Fruit fly (Drosophila melanogaster) whole organism, embryonic: Measurements from ENCODE around the gene H.
A peak's percentile ranks its signal among the peaks of the same experiment; 100 is the strongest.

Experiments used
- Asciz ChIP-seq: fragments of 200-800 bp; sonication (Bioruptor generic); optimal IDR thresholded peaks from 2 replicates; lab custom pipeline; 2017; ENCODE audit warnings: missing biosample characterization, mild to moderate bottlenecking, missing genetic modification characterization, missing genetic modification reagents
- Atf6 ChIP-seq: fragments of 200-800 bp; sonication (Bioruptor generic); IDR thresholded peaks from 2 replicates; pipeline ENCODE4 v1.3.6; 2022; ENCODE audit warnings: missing biosample characterization, missing genetic modification characterization
- Bdp1 ChIP-seq: fragments of 200-800 bp; sonication (Bioruptor generic); optimal IDR thresholded peaks from 3 replicates; lab custom pipeline; 2016; ENCODE audit warnings: missing biosample characterization, missing genetic modification characterization
- BtbVII ChIP-seq: fragments of 200-800 bp; sonication (Bioruptor generic); optimal IDR thresholded peaks from 3 replicates; lab custom pipeline; 2017; ENCODE audit warnings: missing biosample characterization, mild to moderate bottlenecking, missing genetic modification characterization
- CG11723 ChIP-seq: fragments of 200-800 bp; sonication (Bioruptor generic); optimal IDR thresholded peaks from 2 replicates; lab custom pipeline; 2017; ENCODE audit warnings: missing biosample characterization, mild to moderate bottlenecking, missing genetic modification characterization
- CG12155 ChIP-seq: fragments of 200-800 bp; sonication (Bioruptor generic); optimal IDR thresholded peaks from 3 replicates; lab custom pipeline; 2016; ENCODE audit warnings: missing biosample characterization, missing genetic modification characterization
- CG14050 ChIP-seq: fragments of 200-800 bp; sonication (Bioruptor generic); IDR thresholded peaks from 3 replicates; pipeline ENCODE4 v1.3.6; 2022; ENCODE audit warnings: missing biosample characterization, missing genetic modification characterization
- CG15073 ChIP-seq: fragments of 200-800 bp; sonication (Bioruptor generic); optimal IDR thresholded peaks from 2 replicates; lab custom pipeline; 2016; ENCODE audit warnings: missing biosample characterization, missing genetic modification characterization
- CG15269 ChIP-seq: fragments of 200-800 bp; sonication (Bioruptor generic); optimal IDR thresholded peaks from 2 replicates; lab custom pipeline; 2018; ENCODE audit warnings: missing biosample characterization, mild to moderate bottlenecking, missing genetic modification characterization, moderate library complexity
- CG31441 ChIP-seq: fragments of 200-800 bp; sonication (Bioruptor generic); IDR thresholded peaks from 2 replicates; pipeline ENCODE4 v1.3.6; 2022; ENCODE audit warnings: missing biosample characterization, missing genetic modification characterization
- CG32767 ChIP-seq: fragments of 200-800 bp; sonication (Bioruptor generic); IDR thresholded peaks from 2 replicates; pipeline ENCODE4 v1.3.6; 2022; ENCODE audit warnings: missing biosample characterization, missing genetic modification characterization
- CG3847 ChIP-seq: fragments of 200-800 bp; sonication (Bioruptor generic); IDR thresholded peaks from 2 replicates; pipeline ENCODE4 v1.3.6; 2022; ENCODE audit warnings: missing biosample characterization, missing genetic modification characterization
- CG43689 ChIP-seq: fragments of 200-800 bp; sonication (Bioruptor generic); IDR thresholded peaks from 2 replicates; pipeline ENCODE4 v1.3.6; 2022; ENCODE audit warnings: missing biosample characterization, missing genetic modification characterization
- CG4617 ChIP-seq: fragments of 200-800 bp; sonication (Bioruptor generic); optimal IDR thresholded peaks from 3 replicates; lab custom pipeline; 2016; ENCODE audit warnings: missing biosample characterization, missing genetic modification characterization, borderline replicate concordance
- CG7745 ChIP-seq: fragments of 200-800 bp; sonication (Bioruptor generic); optimal IDR thresholded peaks from 2 replicates; lab custom pipeline; 2018; ENCODE audit warnings: missing biosample characterization, mild to moderate bottlenecking, missing genetic modification characterization, moderate library complexity
- CG7928 ChIP-seq: fragments of 200-800 bp; sonication (Bioruptor generic); optimal IDR thresholded peaks from 2 replicates; lab custom pipeline; 2017; ENCODE audit warnings: missing biosample characterization, mild to moderate bottlenecking, missing genetic modification characterization
- CG9727 ChIP-seq: fragments of 200-800 bp; sonication (Bioruptor generic); optimal IDR thresholded peaks from 3 replicates; lab custom pipeline; 2017; ENCODE audit warnings: missing biosample characterization, mild to moderate bottlenecking, missing genetic modification characterization
- CG9797 ChIP-seq: fragments of 200-800 bp; sonication (Bioruptor generic); optimal IDR thresholded peaks from 3 replicates; lab custom pipeline; 2018; ENCODE audit warnings: missing biosample characterization, mild to moderate bottlenecking, missing genetic modification characterization
- CG9932 ChIP-seq: fragments of 200-800 bp; sonication (Bioruptor generic); IDR thresholded peaks from 2 replicates; pipeline ENCODE4 v1.3.6; 2022; ENCODE audit warnings: missing biosample characterization, missing genetic modification characterization
- Dfd ChIP-seq, 2 experiments: fragments of >200 bp; optimal IDR thresholded peaks; 2 replicates each; lab custom pipeline; 2017; ENCODE audit warnings: missing biosample characterization in 2 of 2, missing genetic modification characterization in 2 of 2
- Dp ChIP-seq: fragments of 200-800 bp; sonication (Bioruptor generic); optimal IDR thresholded peaks from 2 replicates; lab custom pipeline; 2018; ENCODE audit warnings: missing biosample characterization, mild to moderate bottlenecking, missing genetic modification characterization, moderate library complexity
- ERR ChIP-seq: fragments of 200-800 bp; sonication (Bioruptor generic); optimal IDR thresholded peaks from 2 replicates; lab custom pipeline; 2016; ENCODE audit warnings: missing biosample characterization, missing genetic modification characterization
- HHEX ChIP-seq: fragments of 200-800 bp; sonication (Bioruptor generic); optimal IDR thresholded peaks from 3 replicates; lab custom pipeline; 2017; ENCODE audit warnings: missing biosample characterization, mild to moderate bottlenecking, missing genetic modification characterization, missing genetic modification reagents
- HLH54F ChIP-seq: fragments of 200-800 bp; sonication (Bioruptor generic); optimal IDR thresholded peaks from 3 replicates; lab custom pipeline; 2016; ENCODE audit warnings: missing biosample characterization, missing genetic modification characterization
- Jarid2 ChIP-seq: fragments of 200-800 bp; sonication (Bioruptor generic); optimal IDR thresholded peaks from 3 replicates; lab custom pipeline; 2017; ENCODE audit warnings: mild to moderate bottlenecking, missing biosample characterization, missing genetic modification reagents, missing genetic modification characterization
- MTF-1 ChIP-seq: fragments of 200-800 bp; sonication (Bioruptor generic); optimal IDR thresholded peaks from 2 replicates; lab custom pipeline; 2018; ENCODE audit warnings: missing biosample characterization, mild to moderate bottlenecking, missing genetic modification characterization, borderline replicate concordance
- Meics ChIP-seq: fragments of 200-800 bp; sonication (Bioruptor generic); optimal IDR thresholded peaks from 2 replicates; lab custom pipeline; 2017; ENCODE audit warnings: missing biosample characterization, mild to moderate bottlenecking, missing genetic modification characterization
- Ravus ChIP-seq: fragments of 200-800 bp; sonication (Bioruptor generic); IDR thresholded peaks from 2 replicates; pipeline ENCODE4 v1.3.6; 2022; ENCODE audit warnings: missing biosample characterization, missing genetic modification characterization
- Sox100B ChIP-seq: fragments of 200-800 bp; sonication (Bioruptor generic); optimal IDR thresholded peaks from 3 replicates; lab custom pipeline; 2018; ENCODE audit warnings: missing biosample characterization, mild to moderate bottlenecking, missing genetic modification characterization
- Sry-β ChIP-seq: fragments of 200-800 bp; sonication (Bioruptor generic); optimal IDR thresholded peaks from 2 replicates; lab custom pipeline; 2018; ENCODE audit warnings: missing biosample characterization, mild to moderate bottlenecking, missing genetic modification characterization, moderate library complexity
- Tbp ChIP-seq: fragments of >200 bp; optimal IDR thresholded peaks from 2 replicates; lab custom pipeline; 2018; ENCODE audit warnings: missing biosample characterization, missing genetic modification characterization
- Trl ChIP-seq, 3 experiments: fragments of >200 bp in 2 of 3; fragments of 200-800 bp in 1 of 3; sonication (Bioruptor generic) in 1 of 3; optimal IDR thresholded peaks; 2 replicates in 1 of 3; 3 replicates in 2 of 3; lab custom pipeline; 2016 to 2017; ENCODE audit warnings: missing biosample characterization in 1 of 3, missing genetic modification characterization in 1 of 3
- ab ChIP-seq: fragments of 200-800 bp; sonication (Bioruptor generic); optimal IDR thresholded peaks from 2 replicates; lab custom pipeline; 2016; ENCODE audit warnings: missing biosample characterization, missing genetic modification characterization
- al ChIP-seq: fragments of 200-800 bp; sonication (Bioruptor generic); IDR thresholded peaks from 2 replicates; pipeline ENCODE4 v1.3.6; 2022; ENCODE audit warnings: missing biosample characterization, missing genetic modification characterization
- caup ChIP-seq: fragments of 200-800 bp; sonication (Bioruptor generic); optimal IDR thresholded peaks from 3 replicates; lab custom pipeline; 2017; ENCODE audit warnings: missing biosample characterization, mild to moderate bottlenecking, missing genetic modification characterization, moderate library complexity; ENCODE audit not compliant: severe bottlenecking
- crp ChIP-seq, 2 experiments: fragments of 200-800 bp; sonication (Bioruptor generic); optimal IDR thresholded peaks; 2 replicates in 1 of 2; 3 replicates in 1 of 2; lab custom pipeline; 2017; ENCODE audit warnings: missing biosample characterization in 2 of 2, missing genetic modification characterization in 2 of 2, mild to moderate bottlenecking in 1 of 2, moderate library complexity in 1 of 2
- dmrt11E ChIP-seq: fragments of 200-800 bp; sonication (Bioruptor generic); optimal IDR thresholded peaks from 3 replicates; lab custom pipeline; 2018; ENCODE audit warnings: missing biosample characterization, mild to moderate bottlenecking, missing genetic modification characterization, moderate library complexity
- exex ChIP-seq: fragments of 200-800 bp; sonication (Bioruptor generic); optimal IDR thresholded peaks from 4 replicates; lab custom pipeline; 2018; ENCODE audit warnings: missing biosample characterization, mild to moderate bottlenecking, missing genetic modification characterization, moderate library complexity
- ftz-f1 ChIP-seq: fragments of 200-800 bp; sonication (Bioruptor generic); optimal IDR thresholded peaks from 2 replicates; lab custom pipeline; 2016; ENCODE audit warnings: missing biosample characterization, missing genetic modification characterization
- fu2 ChIP-seq: fragments of 200-800 bp; sonication (Bioruptor generic); optimal IDR thresholded peaks from 2 replicates; lab custom pipeline; 2016; ENCODE audit warnings: missing biosample characterization, missing genetic modification characterization
- gcm2 ChIP-seq: fragments of 200-800 bp; sonication (Bioruptor generic); optimal IDR thresholded peaks from 2 replicates; lab custom pipeline; 2016; ENCODE audit warnings: missing biosample characterization, missing genetic modification characterization
- gt ChIP-seq: fragments of 200-800 bp; sonication (Bioruptor generic); IDR thresholded peaks from 2 replicates; pipeline ENCODE4 v1.3.6; 2022; ENCODE audit warnings: missing biosample characterization, missing genetic modification characterization
- jumu ChIP-seq: fragments of 200-800 bp; sonication (Bioruptor generic); optimal IDR thresholded peaks from 3 replicates; lab custom pipeline; 2016; ENCODE audit warnings: missing biosample characterization, missing genetic modification characterization
- mld ChIP-seq: fragments of 200-800 bp; sonication (Bioruptor generic); IDR thresholded peaks from 3 replicates; pipeline ENCODE4 v1.3.6; 2022; ENCODE audit warnings: missing biosample characterization, missing genetic modification characterization; ENCODE audit not compliant: partially characterized antibody
- rib ChIP-seq: fragments of 200-800 bp; sonication (Bioruptor generic); IDR thresholded peaks from 2 replicates; pipeline ENCODE4 v1.3.6; 2022; ENCODE audit warnings: missing biosample characterization, missing genetic modification characterization
- seq ChIP-seq: fragments of 200-800 bp; sonication (Bioruptor generic); IDR thresholded peaks from 2 replicates; pipeline ENCODE4 v1.3.6; 2022; ENCODE audit warnings: missing biosample characterization, missing genetic modification characterization
- sug ChIP-seq: fragments of 200-800 bp; optimal IDR thresholded peaks from 2 replicates; lab custom pipeline; 2019; ENCODE audit warnings: missing biosample characterization, mild to moderate bottlenecking, missing genetic modification characterization, moderate library complexity
- tin ChIP-seq: fragments of 200-800 bp; sonication (Bioruptor generic); optimal IDR thresholded peaks from 3 replicates; lab custom pipeline; 2016; ENCODE audit warnings: missing biosample characterization, missing genetic modification characterization
- ttk ChIP-seq: fragments of 200-800 bp; sonication (Bioruptor generic); IDR thresholded peaks from 2 replicates; pipeline ENCODE4 v2.1.2; 2022; ENCODE audit warnings: missing biosample characterization, missing genetic modification characterization
- unpg ChIP-seq: fragments of 200-800 bp; sonication (Bioruptor generic); optimal IDR thresholded peaks from 3 replicates; lab custom pipeline; 2018; ENCODE audit warnings: missing biosample characterization, mild to moderate bottlenecking, missing genetic modification characterization, moderate library complexity
- wdn ChIP-seq: fragments of 200-800 bp; sonication (Bioruptor generic); IDR thresholded peaks from 2 replicates; pipeline ENCODE4 v1.3.6; 2022; ENCODE audit warnings: missing biosample characterization, missing genetic modification characterization

The H gene

DNA sequence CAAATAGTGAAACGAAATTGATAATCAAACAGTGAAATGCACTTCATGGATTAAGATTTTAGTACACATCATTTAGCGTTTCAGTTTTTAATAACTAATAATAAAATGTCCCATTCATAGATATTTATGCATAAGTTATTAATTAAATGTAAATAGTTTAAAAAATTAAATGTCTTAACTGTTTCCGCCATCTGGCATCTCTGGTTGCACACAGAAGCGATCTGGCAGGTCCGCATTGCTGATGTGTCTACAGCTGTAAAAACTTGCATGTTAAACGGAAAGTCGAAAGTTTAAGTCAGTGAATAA lies 33.3 kb upstream of the H start, which contains the start of gene Srp72 (continued):
- TF ChIP-seq CG4617 (GFP tag; lab: Kevin White, UChicago) (peak; percentile 11), CG9727 (GFP tag; lab: Kevin White, UChicago) (peak; percentile 66), CG43689 (no peak), gcm2 (GFP tag; lab: Kevin White, UChicago) (no peak), CG15269 (tag; lab: Kevin White, UChicago) (no peak), wdn (GFP tag; lab: Robert Waterston, UW) (no peak), Tbp (no peak), caup (no peak), Trl (optimal IDR thresholded peaks at IDR 0.05; lab: Kevin White, UChicago) (no peak), Trl (GFP tag; optimal IDR thresholded peaks at IDR 0.05; lab: Kevin White, UChicago) (peak; percentile 0), Dp (peak; percentile 10), Atf6 (peak; percentile 47; the same call in 1 of the 2 replicates), CG9932 (peak; percentile 64), HHEX (peak; percentile 22), CG11723 (GFP tag; lab: Kevin White, UChicago) (no peak), ab (GFP tag; lab: Kevin White, UChicago) (no peak), Sry-β (GFP tag; lab: Kevin White, UChicago) (no peak), rib (GFP tag; lab: Robert Waterston, UW) (no peak), gt (GFP tag; lab: Robert Waterston, UW) (no peak), CG31441 (GFP tag; lab: Robert Waterston, UW) (0 out of 2 replicates have a peak, but pooled peaks have one; percentile 21), Dfd (GFP tag; optimal IDR thresholded peaks at IDR 0.05; lab: Kevin White, UChicago) (no peak), CG32767 (GFP tag; lab: Robert Waterston, UW) (no peak; the same call in 1 of the 2 replicates), CG3847 (GFP tag; lab: Robert Waterston, UW) (peak; percentile 62), dmrt11E (tag; lab: Kevin White, UChicago) (peak; percentile 39), exex (tag; lab: Kevin White, UChicago) (peak; percentile 37), unpg (GFP tag; lab: Kevin White, UChicago) (peak; percentile 45), CG15073 (GFP tag; lab: Kevin White, UChicago) (no peak), tin (GFP tag; lab: Kevin White, UChicago) (peak; percentile 41), CG7928 (GFP tag; lab: Kevin White, UChicago) (peak; percentile 43), crp (GFP tag; optimal IDR thresholded peaks at IDR 0.05; lab: Kevin White, UChicago) (peak in 1 of 2 experiments; percentile 72), CG14050 (GFP tag; lab: Robert Waterston, UW) (no peak; the same call in 2 of the 3 replicates), Bdp1 (no peak), CG7745 (tag; lab: Kevin White, UChicago) (peak; percentile 91), mld (no peak), CG12155 (GFP tag; lab: Kevin White, UChicago) (peak; percentile 51), seq (GFP tag; lab: Robert Waterston, UW) (peak; percentile 38; the same call in 1 of the 2 replicates), Meics (GFP tag; lab: Kevin White, UChicago) (peak; percentile 55), Sox100B (no peak), ttk (GFP tag; lab: Robert Waterston, UW) (no peak), jumu (GFP tag; lab: Kevin White, UChicago) (no peak), ftz-f1 (GFP tag; lab: Kevin White, UChicago) (no peak), CG9797 (GFP tag; lab: Kevin White, UChicago) (peak; percentile 59), sug (peak; percentile 40), Asciz (GFP tag; lab: Kevin White, UChicago) (no peak), HLH54F (peak; percentile 2), MTF-1 (GFP tag; lab: Kevin White, UChicago) (no peak), al (GFP tag; lab: Robert Waterston, UW) (peak; percentile 33; the same call in 1 of the 2 replicates), Ravus (GFP tag; lab: Robert Waterston, UW) (no peak), fu2 (GFP tag; lab: Kevin White, UChicago) (no peak), BtbVII (GFP tag; lab: Kevin White, UChicago) (no peak), ERR (no peak), Jarid2 (GFP tag; lab: Kevin White, UChicago) (no peak)
